Fruit fly (Drosophila melanogaster) whole organism, embryonic: ENCODE measurements around the gene Nab2.

ENCODE experiments used
- Adf1 ChIP-seq: fragments of 200-800 bp; sonication (Bioruptor generic); IDR thresholded peaks from 2 replicates; pipeline ENCODE4 v1.3.6; 2022; ENCODE audit warnings: missing biosample characterization, missing genetic modification characterization
- BEAF-32 ChIP-seq: fragments of 200-800 bp; sonication (Bioruptor generic); optimal IDR thresholded peaks from 3 replicates; lab custom pipeline; 2017; ENCODE audit warnings: missing biosample characterization, missing genetic modification characterization, mild to moderate bottlenecking, moderate library complexity, missing genetic modification reagents
- CG11093 ChIP-seq: fragments of 200-800 bp; sonication (Bioruptor generic); IDR thresholded peaks from 3 replicates; pipeline ENCODE4 v1.3.6; 2022; ENCODE audit warnings: missing biosample characterization, missing genetic modification characterization
- CG12391 ChIP-seq: fragments of 200-800 bp; sonication (Bioruptor generic); optimal IDR thresholded peaks from 3 replicates; lab custom pipeline; 2018; ENCODE audit warnings: missing biosample characterization, mild to moderate bottlenecking, missing genetic modification characterization, moderate library complexity
- CG14014 ChIP-seq: fragments of 200-800 bp; sonication (Bioruptor generic); IDR thresholded peaks from 2 replicates; pipeline ENCODE4 v1.3.6; 2022; ENCODE audit warnings: missing biosample characterization, missing genetic modification characterization
- CG15479 ChIP-seq: fragments of 200-800 bp; sonication (Bioruptor generic); optimal IDR thresholded peaks from 3 replicates; lab custom pipeline; 2019; ENCODE audit warnings: missing biosample characterization, mild to moderate bottlenecking, missing genetic modification characterization, moderate library complexity
- CG16815 ChIP-seq: fragments of 200-800 bp; sonication (Bioruptor generic); optimal IDR thresholded peaks from 3 replicates; lab custom pipeline; 2017; ENCODE audit warnings: missing biosample characterization, mild to moderate bottlenecking, missing genetic modification characterization
- CG17186 ChIP-seq: fragments of 200-800 bp; sonication (Bioruptor generic); optimal IDR thresholded peaks from 3 replicates; lab custom pipeline; 2017; ENCODE audit warnings: missing biosample characterization, missing genetic modification reagents, missing genetic modification characterization
- CG17328 ChIP-seq: fragments of 200-800 bp; sonication (Bioruptor generic); IDR thresholded peaks from 2 replicates; pipeline ENCODE4 v1.3.6; 2022; ENCODE audit warnings: missing biosample characterization, missing genetic modification characterization
- CG3065 ChIP-seq: fragments of 200-800 bp; sonication (Bioruptor generic); optimal IDR thresholded peaks from 2 replicates; lab custom pipeline; 2016; ENCODE audit warnings: missing biosample characterization, missing genetic modification characterization
- CG34422 ChIP-seq: fragments of 200-800 bp; sonication (Bioruptor generic); IDR thresholded peaks from 3 replicates; pipeline ENCODE4 v1.3.6; 2022; ENCODE audit warnings: missing biosample characterization, missing genetic modification characterization
- CG4730 ChIP-seq: fragments of 200-800 bp; sonication (Bioruptor generic); IDR thresholded peaks from 2 replicates; pipeline ENCODE4 v1.3.6; 2022; ENCODE audit warnings: missing biosample characterization, missing genetic modification characterization
- CG6175 ChIP-seq: fragments of 200-800 bp; sonication (Bioruptor generic); IDR thresholded peaks from 3 replicates; pipeline ENCODE4 v1.3.6; 2022; ENCODE audit warnings: missing biosample characterization, missing genetic modification characterization
- CG8924 ChIP-seq: fragments of 200-800 bp; optimal IDR thresholded peaks from 3 replicates; lab custom pipeline; 2019; ENCODE audit warnings: missing biosample characterization, mild to moderate bottlenecking, missing genetic modification characterization, moderate library complexity
- CG9727 ChIP-seq: fragments of 200-800 bp; sonication (Bioruptor generic); optimal IDR thresholded peaks from 3 replicates; lab custom pipeline; 2017; ENCODE audit warnings: missing biosample characterization, mild to moderate bottlenecking, missing genetic modification characterization
- Dll ChIP-seq: fragments of 200-800 bp; sonication (Bioruptor generic); IDR thresholded peaks from 4 replicates; pipeline ENCODE4 v1.3.6; 2022; ENCODE audit warnings: missing biosample characterization, missing genetic modification characterization; ENCODE audit not compliant: partially characterized antibody
- Dref ChIP-seq: fragments of 200-800 bp; sonication (Bioruptor generic); IDR thresholded peaks from 2 replicates; pipeline ENCODE4 v1.3.6; 2022; ENCODE audit warnings: missing biosample characterization, missing genetic modification characterization
- HLH4C ChIP-seq: fragments of 200-800 bp; sonication (Bioruptor generic); IDR thresholded peaks from 3 replicates; pipeline ENCODE4 v1.3.6; 2022; ENCODE audit warnings: missing biosample characterization, missing genetic modification characterization; ENCODE audit not compliant: partially characterized antibody
- Lhr ChIP-seq: fragments of 200-800 bp; sonication (Bioruptor generic); optimal IDR thresholded peaks from 3 replicates; lab custom pipeline; 2017; ENCODE audit warnings: mild to moderate bottlenecking, missing biosample characterization, missing genetic modification reagents, missing genetic modification characterization
- MESR4 ChIP-seq: fragments of 200-800 bp; sonication (Bioruptor generic); optimal IDR thresholded peaks from 2 replicates; lab custom pipeline; 2018; ENCODE audit warnings: missing biosample characterization, mild to moderate bottlenecking, missing genetic modification characterization, moderate library complexity
- Med ChIP-seq: fragments of 200-800 bp; sonication (Bioruptor generic); peaks from one replicate; lab custom pipeline; 2016; ENCODE audit warnings: missing biosample characterization, missing genetic modification characterization, mild to moderate bottlenecking, inconsistent platforms, moderate library complexity
- NC2α ChIP-seq: fragments of 200-800 bp; sonication (Bioruptor generic); optimal IDR thresholded peaks from 2 replicates; lab custom pipeline; 2016; ENCODE audit warnings: missing biosample characterization, missing genetic modification characterization
- Oli ChIP-seq: fragments of 200-800 bp; sonication (Bioruptor generic); optimal IDR thresholded peaks from 2 replicates; lab custom pipeline; 2018; ENCODE audit warnings: missing biosample characterization, mild to moderate bottlenecking, missing genetic modification characterization, moderate library complexity
- Optix ChIP-seq: fragments of 200-800 bp; sonication (Bioruptor generic); IDR thresholded peaks from 3 replicates; pipeline ENCODE4 v1.3.6; 2022; ENCODE audit warnings: missing biosample characterization, missing genetic modification characterization
- PHDP ChIP-seq: fragments of 200-800 bp; sonication (Bioruptor generic); optimal IDR thresholded peaks from 3 replicates; lab custom pipeline; 2018; ENCODE audit warnings: missing biosample characterization, mild to moderate bottlenecking, missing genetic modification characterization, moderate library complexity
- Scr ChIP-seq: fragments of 200-800 bp; sonication (Bioruptor generic); IDR thresholded peaks from 2 replicates; pipeline ENCODE4 v1.3.6; 2022; ENCODE audit warnings: missing biosample characterization, missing genetic modification characterization; ENCODE audit not compliant: partially characterized antibody
- Side ChIP-seq: fragments of 200-800 bp; sonication (Bioruptor generic); optimal IDR thresholded peaks from 2 replicates; lab custom pipeline; 2016; ENCODE audit warnings: missing biosample characterization, missing genetic modification characterization
- amos ChIP-seq: fragments of 200-800 bp; sonication (Bioruptor generic); IDR thresholded peaks from 2 replicates; pipeline ENCODE4 v1.3.6; 2022; ENCODE audit warnings: missing biosample characterization, missing genetic modification characterization; ENCODE audit not compliant: partially characterized antibody
- ara ChIP-seq: fragments of 200-800 bp; sonication (Bioruptor generic); IDR thresholded peaks from 2 replicates; pipeline ENCODE4 v1.3.6; 2022; ENCODE audit warnings: missing biosample characterization, missing genetic modification characterization
- bbx ChIP-seq: fragments of 200-800 bp; sonication (Bioruptor generic); IDR thresholded peaks from 2 replicates; pipeline ENCODE4 v1.3.6; 2022; ENCODE audit warnings: missing biosample characterization, missing genetic modification characterization; ENCODE audit not compliant: partially characterized antibody
- cg ChIP-seq: fragments of 200-800 bp; sonication (Bioruptor generic); optimal IDR thresholded peaks from 3 replicates; lab custom pipeline; 2019; ENCODE audit warnings: missing biosample characterization, mild to moderate bottlenecking, missing genetic modification characterization, moderate library complexity
- chinmo ChIP-seq: fragments of 200-800 bp; sonication (Bioruptor generic); IDR thresholded peaks from 4 replicates; pipeline ENCODE4 v1.3.6; 2022; ENCODE audit warnings: missing biosample characterization, missing genetic modification characterization; ENCODE audit not compliant: partially characterized antibody
- dan ChIP-seq: fragments of 200-800 bp; sonication (Bioruptor generic); IDR thresholded peaks from 2 replicates; pipeline ENCODE4 v1.3.6; 2022; ENCODE audit warnings: missing biosample characterization, missing genetic modification characterization
- dmrt99B ChIP-seq: fragments of 200-800 bp; sonication (Bioruptor generic); optimal IDR thresholded peaks from 2 replicates; lab custom pipeline; 2018; ENCODE audit warnings: missing biosample characterization, mild to moderate bottlenecking, missing genetic modification characterization, moderate library complexity
- dpn ChIP-seq, 2 experiments: fragments of 200-800 bp; sonication (Bioruptor generic); optimal IDR thresholded peaks; 3 replicates each; lab custom pipeline; 2016; ENCODE audit warnings: missing biosample characterization in 2 of 2, missing genetic modification characterization in 2 of 2
- en ChIP-seq: fragments of 200-800 bp; sonication (Bioruptor generic); optimal IDR thresholded peaks from 2 replicates; lab custom pipeline; 2016; ENCODE audit warnings: missing biosample characterization, missing genetic modification characterization
- ewg ChIP-seq: fragments of 200-800 bp; sonication (Bioruptor generic); optimal IDR thresholded peaks from 3 replicates; lab custom pipeline; 2017; ENCODE audit warnings: mild to moderate bottlenecking, missing biosample characterization, missing genetic modification reagents, missing genetic modification characterization
- ftz-f1 ChIP-seq: fragments of 200-800 bp; sonication (Bioruptor generic); optimal IDR thresholded peaks from 2 replicates; lab custom pipeline; 2016; ENCODE audit warnings: missing biosample characterization, missing genetic modification characterization
- gro ChIP-seq: fragments of 200-800 bp; sonication (Bioruptor generic); optimal IDR thresholded peaks from 2 replicates; lab custom pipeline; 2016; ENCODE audit warnings: missing biosample characterization, missing genetic modification characterization
- her ChIP-seq: fragments of 200-800 bp; sonication (Bioruptor generic); optimal IDR thresholded peaks from 2 replicates; lab custom pipeline; 2016; ENCODE audit warnings: missing biosample characterization, missing genetic modification characterization
- hkb ChIP-seq, 2 experiments: fragments of 200-800 bp in 1 of 2; fragments of >200 bp in 1 of 2; sonication (Bioruptor generic) in 1 of 2; IDR thresholded peaks in 1 of 2; optimal IDR thresholded peaks in 1 of 2; 2 replicates each; pipeline versions ENCODE4 v1.3.6 to Lab custom; 2017 to 2022; ENCODE audit warnings: missing biosample characterization in 1 of 2, missing genetic modification characterization in 1 of 2
- jumu ChIP-seq: fragments of 200-800 bp; sonication (Bioruptor generic); optimal IDR thresholded peaks from 3 replicates; lab custom pipeline; 2016; ENCODE audit warnings: missing biosample characterization, missing genetic modification characterization
- klu ChIP-seq: fragments of 200-800 bp; sonication (Bioruptor generic); IDR thresholded peaks from 2 replicates; pipeline ENCODE4 v1.3.6; 2022; ENCODE audit warnings: missing biosample characterization, missing genetic modification characterization
- nmo ChIP-seq: fragments of 200-800 bp; sonication (Bioruptor generic); optimal IDR thresholded peaks from 2 replicates; lab custom pipeline; 2018; ENCODE audit warnings: missing biosample characterization, mild to moderate bottlenecking, missing genetic modification characterization, moderate library complexity
- onecut ChIP-seq: fragments of 200-800 bp; sonication (Bioruptor generic); IDR thresholded peaks from 2 replicates; pipeline ENCODE4 v1.3.6; 2022; ENCODE audit warnings: missing biosample characterization, missing genetic modification characterization
- pan ChIP-seq, 4 experiments: fragments of >200 bp in 3 of 4; fragments of 200-800 bp in 1 of 4; sonication (Bioruptor generic) in 1 of 4; optimal IDR thresholded peaks in 3 of 4; IDR thresholded peaks in 1 of 4; 2 replicates each; pipeline versions ENCODE4 v1.3.6 to Lab custom; 2017 to 2022; ENCODE audit warnings: missing biosample characterization in 2 of 4, missing genetic modification characterization in 2 of 4, mixed read lengths in 1 of 4
- sens ChIP-seq: fragments of 200-800 bp; sonication (Bioruptor generic); peaks from one replicate; lab custom pipeline; 2016; ENCODE audit warnings: missing biosample characterization, missing genetic modification characterization
- ssp ChIP-seq: fragments of 200-800 bp; sonication (Bioruptor generic); IDR thresholded peaks from 2 replicates; pipeline ENCODE4 v1.3.6; 2022; ENCODE audit warnings: missing biosample characterization, missing genetic modification characterization
- trem ChIP-seq: fragments of 200-800 bp; optimal IDR thresholded peaks from 3 replicates; lab custom pipeline; 2019; ENCODE audit warnings: missing biosample characterization, mild to moderate bottlenecking, missing genetic modification characterization, moderate library complexity
- ttk ChIP-seq: fragments of 200-800 bp; sonication (Bioruptor generic); IDR thresholded peaks from 2 replicates; pipeline ENCODE4 v2.1.2; 2022; ENCODE audit warnings: missing biosample characterization, missing genetic modification characterization

Nab2 gene

dm6 chr3R:24320342-24320711 lies 2.1 kb upstream of the Nab2 start (continued):
- TF ChIP-seq gro (GFP tag; lab: Kevin White, UChicago): no peak
- TF ChIP-seq nmo (GFP tag; lab: Kevin White, UChicago): no peak
- TF ChIP-seq en (GFP tag; lab: Kevin White, UChicago): no peak
- TF ChIP-seq Dref (GFP tag; lab: Robert Waterston, UW): peak; percentile 87
- no peak for TF ChIP-seq NC2α (GFP tag; lab: Kevin White, UChicago)
- peak; percentile 84 for TF ChIP-seq bbx (GFP tag; lab: Robert Waterston, UW)
- TF ChIP-seq Med: peak; percentile 76
- no peak for TF ChIP-seq CG9727
- peak; percentile 45; the same call in 1 of the 2 replicates for TF ChIP-seq onecut (GFP tag; lab: Robert Waterston, UW)
- no peak for TF ChIP-seq CG34422 (GFP tag; lab: Robert Waterston, UW)
- TF ChIP-seq Adf1 (GFP tag; lab: Robert Waterston, UW): 0 out of 2 replicates have a peak, but pooled peaks have one; percentile 13
- no peak for TF ChIP-seq ssp
- TF ChIP-seq CG15479 (GFP tag; lab: Kevin White, UChicago): no peak
- TF ChIP-seq sens (GFP tag; lab: Kevin White, UChicago): peak; percentile 90
- TF ChIP-seq CG6175: no peak
- TF ChIP-seq ewg (GFP tag; lab: Kevin White, UChicago): peak; percentile 99
- TF ChIP-seq hkb (optimal IDR thresholded peaks at IDR 0.05; lab: Kevin White, UChicago): no peak
- TF ChIP-seq hkb (GFP tag; IDR thresholded peaks at IDR 0.05; lab: Robert Waterston, UW): peak; percentile 27; the same call in 1 of the 2 replicates
- peak; percentile 97 for TF ChIP-seq cg
- TF ChIP-seq Lhr (GFP tag; lab: Kevin White, UChicago): no peak
- TF ChIP-seq CG12391 (tag; lab: Kevin White, UChicago): peak; percentile 79
- peak; percentile 4 for TF ChIP-seq her (GFP tag; lab: Kevin White, UChicago)
- TF ChIP-seq Dll: peak; percentile 66; the same call in 3 of the 4 replicates
- TF ChIP-seq CG16815: no peak
- TF ChIP-seq CG3065 (GFP tag; lab: Kevin White, UChicago): no peak
- TF ChIP-seq Oli (tag; lab: Kevin White, UChicago): no peak
- no peak for TF ChIP-seq CG11093 (GFP tag; lab: Robert Waterston, UW)
- no peak for TF ChIP-seq jumu (GFP tag; lab: Kevin White, UChicago)
- TF ChIP-seq Optix: no peak
- no peak for TF ChIP-seq dmrt99B (tag; lab: Kevin White, UChicago)
- no peak for TF ChIP-seq ara (GFP tag; lab: Robert Waterston, UW)
- peak; percentile 88 for TF ChIP-seq CG8924
- peak; percentile 43 for TF ChIP-seq MESR4 (GFP tag; lab: Kevin White, UChicago)
- TF ChIP-seq dan (GFP tag; lab: Robert Waterston, UW): no peak
- peak; percentile 74 for TF ChIP-seq amos (GFP tag; lab: Robert Waterston, UW)
- TF ChIP-seq klu (GFP tag; lab: Robert Waterston, UW): no peak
- TF ChIP-seq ttk (GFP tag; lab: Robert Waterston, UW): no peak
- TF ChIP-seq PHDP (tag; lab: Kevin White, UChicago): no peak
- peak; percentile 66 for TF ChIP-seq HLH4C (GFP tag; lab: Robert Waterston, UW)
- TF ChIP-seq Scr (GFP tag; lab: Robert Waterston, UW): peak; percentile 68
- TF ChIP-seq dpn (GFP tag; optimal IDR thresholded peaks at IDR 0.05; lab: Kevin White, UChicago): no peak
- peak; percentile 96 for TF ChIP-seq ftz-f1 (GFP tag; lab: Kevin White, UChicago)
- no peak for TF ChIP-seq CG17328 (GFP tag; lab: Robert Waterston, UW)
- TF ChIP-seq CG14014: no peak
- TF ChIP-seq chinmo: peak; percentile 81; the same call in 3 of the 4 replicates
- peak; percentile 75 for TF ChIP-seq BEAF-32 (GFP tag; lab: Kevin White, UChicago)
- TF ChIP-seq CG17186 (GFP tag; lab: Kevin White, UChicago): peak; percentile 41
- peak; percentile 14 for TF ChIP-seq trem
- TF ChIP-seq pan (optimal IDR thresholded peaks at IDR 0.05; lab: Kevin White, UChicago): no peak
- no peak for TF ChIP-seq pan (GFP tag; optimal IDR thresholded peaks at IDR 0.05 in 1 of 2, IDR thresholded peaks at IDR 0.05 in 1 of 2)
- no peak for TF ChIP-seq CG4730 (GFP tag; lab: Robert Waterston, UW)
- peak; percentile 1 for TF ChIP-seq Side (GFP tag; lab: Kevin White, UChicago)
